Fruit fly (Drosophila melanogaster) whole organism, embryonic: ENCODE measurements around the gene CG17996.

Source experiments
- Atf-2 ChIP-seq: fragments of 200-800 bp; sonication (Bioruptor generic); optimal IDR thresholded peaks from 2 replicates; lab custom pipeline; 2016; ENCODE audit warnings: missing biosample characterization, missing genetic modification characterization
- CG10147 ChIP-seq: fragments of 200-800 bp; sonication (Bioruptor generic); optimal IDR thresholded peaks from 2 replicates; lab custom pipeline; 2019; ENCODE audit warnings: missing biosample characterization, mild to moderate bottlenecking, missing genetic modification characterization, moderate library complexity
- CG11093 ChIP-seq: fragments of 200-800 bp; sonication (Bioruptor generic); IDR thresholded peaks from 3 replicates; pipeline ENCODE4 v1.3.6; 2022; ENCODE audit warnings: missing biosample characterization, missing genetic modification characterization
- CG11696 ChIP-seq: fragments of 200-800 bp; sonication (Bioruptor generic); IDR thresholded peaks from 2 replicates; pipeline ENCODE4 v1.3.6; 2022; ENCODE audit warnings: missing biosample characterization, missing genetic modification characterization
- CG11723 ChIP-seq: fragments of 200-800 bp; sonication (Bioruptor generic); optimal IDR thresholded peaks from 2 replicates; lab custom pipeline; 2017; ENCODE audit warnings: missing biosample characterization, mild to moderate bottlenecking, missing genetic modification characterization
- CG13296 ChIP-seq: fragments of 200-800 bp; sonication (Bioruptor generic); optimal IDR thresholded peaks from 3 replicates; lab custom pipeline; 2018; ENCODE audit warnings: missing biosample characterization, mild to moderate bottlenecking, missing genetic modification characterization
- CG13624 ChIP-seq: fragments of 200-800 bp; sonication (Bioruptor generic); optimal IDR thresholded peaks from 2 replicates; lab custom pipeline; 2016; ENCODE audit warnings: missing biosample characterization, missing genetic modification characterization
- CG14860 ChIP-seq: fragments of 200-800 bp; sonication (Bioruptor generic); IDR thresholded peaks from 3 replicates; pipeline ENCODE4 v1.3.6; 2022; ENCODE audit warnings: missing biosample characterization, missing genetic modification characterization; ENCODE audit not compliant: partially characterized antibody
- CG14965 ChIP-seq: fragments of 200-800 bp; sonication (Bioruptor generic); optimal IDR thresholded peaks from 2 replicates; lab custom pipeline; 2016; ENCODE audit warnings: missing biosample characterization, missing genetic modification characterization, borderline replicate concordance
- CG17186 ChIP-seq: fragments of 200-800 bp; sonication (Bioruptor generic); optimal IDR thresholded peaks from 3 replicates; lab custom pipeline; 2017; ENCODE audit warnings: missing biosample characterization, missing genetic modification reagents, missing genetic modification characterization
- CG17802 ChIP-seq: fragments of 200-800 bp; sonication (Bioruptor generic); optimal IDR thresholded peaks from 2 replicates; lab custom pipeline; 2018; ENCODE audit warnings: missing biosample characterization, mild to moderate bottlenecking, missing genetic modification characterization, moderate library complexity
- CG1792 ChIP-seq: fragments of 200-800 bp; sonication (Bioruptor generic); optimal IDR thresholded peaks from 2 replicates; lab custom pipeline; 2016; ENCODE audit warnings: missing biosample characterization, missing genetic modification characterization
- CG18262 ChIP-seq: fragments of 200-800 bp; optimal IDR thresholded peaks from 3 replicates; lab custom pipeline; 2019; ENCODE audit warnings: missing biosample characterization, mild to moderate bottlenecking, missing genetic modification characterization, moderate library complexity
- CG18764 ChIP-seq: fragments of 200-800 bp; sonication (Bioruptor generic); optimal IDR thresholded peaks from 3 replicates; lab custom pipeline; 2016; ENCODE audit warnings: missing biosample characterization, missing genetic modification characterization
- CG2199 ChIP-seq: fragments of 200-800 bp; sonication (Bioruptor generic); IDR thresholded peaks from 3 replicates; pipeline ENCODE4 v1.3.6; 2022; ENCODE audit warnings: missing biosample characterization, missing genetic modification characterization
- CG2875 ChIP-seq: fragments of 200-800 bp; sonication (Bioruptor generic); optimal IDR thresholded peaks from 2 replicates; lab custom pipeline; 2017; ENCODE audit warnings: missing biosample characterization, mild to moderate bottlenecking, missing genetic modification characterization, missing genetic modification reagents
- CG31441 ChIP-seq: fragments of 200-800 bp; sonication (Bioruptor generic); IDR thresholded peaks from 2 replicates; pipeline ENCODE4 v1.3.6; 2022; ENCODE audit warnings: missing biosample characterization, missing genetic modification characterization
- CG3838 ChIP-seq: fragments of 200-800 bp; sonication (Bioruptor generic); optimal IDR thresholded peaks from 3 replicates; lab custom pipeline; 2016; ENCODE audit warnings: missing biosample characterization, missing genetic modification characterization
- CG42726 ChIP-seq: fragments of 200-800 bp; sonication (Bioruptor generic); IDR thresholded peaks from 2 replicates; pipeline ENCODE4 v1.3.6; 2022; ENCODE audit warnings: missing biosample characterization, missing genetic modification characterization; ENCODE audit not compliant: partially characterized antibody
- CG6175 ChIP-seq: fragments of 200-800 bp; sonication (Bioruptor generic); IDR thresholded peaks from 3 replicates; pipeline ENCODE4 v1.3.6; 2022; ENCODE audit warnings: missing biosample characterization, missing genetic modification characterization
- CG6813 ChIP-seq: fragments of 200-800 bp; sonication (Bioruptor generic); optimal IDR thresholded peaks from 2 replicates; lab custom pipeline; 2017; ENCODE audit warnings: missing biosample characterization, missing genetic modification characterization, mild to moderate bottlenecking, moderate library complexity, missing genetic modification reagents
- CG7271 ChIP-seq: fragments of 200-800 bp; sonication (Bioruptor generic); optimal IDR thresholded peaks from 2 replicates; lab custom pipeline; 2018; ENCODE audit warnings: missing biosample characterization, mild to moderate bottlenecking, missing genetic modification characterization, moderate library complexity
- CG7556 ChIP-seq: fragments of 200-800 bp; sonication (Bioruptor generic); optimal IDR thresholded peaks from 2 replicates; lab custom pipeline; 2017; ENCODE audit warnings: missing biosample characterization, mild to moderate bottlenecking, missing genetic modification characterization
- CG7745 ChIP-seq: fragments of 200-800 bp; sonication (Bioruptor generic); optimal IDR thresholded peaks from 2 replicates; lab custom pipeline; 2018; ENCODE audit warnings: missing biosample characterization, mild to moderate bottlenecking, missing genetic modification characterization, moderate library complexity
- CG8359 ChIP-seq: fragments of 200-800 bp; sonication (Bioruptor generic); optimal IDR thresholded peaks from 2 replicates; lab custom pipeline; 2017; ENCODE audit warnings: missing biosample characterization, mild to moderate bottlenecking, missing genetic modification characterization, borderline replicate concordance
- CG8478 ChIP-seq: fragments of >200 bp; optimal IDR thresholded peaks from 2 replicates; lab custom pipeline; 2018
- CG9932 ChIP-seq: fragments of 200-800 bp; sonication (Bioruptor generic); IDR thresholded peaks from 2 replicates; pipeline ENCODE4 v1.3.6; 2022; ENCODE audit warnings: missing biosample characterization, missing genetic modification characterization
- Dbx ChIP-seq: fragments of 200-800 bp; sonication (Bioruptor generic); IDR thresholded peaks from 3 replicates; pipeline ENCODE4 v1.3.6; 2022; ENCODE audit warnings: missing biosample characterization, missing genetic modification characterization
- Dll ChIP-seq: fragments of 200-800 bp; sonication (Bioruptor generic); IDR thresholded peaks from 4 replicates; pipeline ENCODE4 v1.3.6; 2022; ENCODE audit warnings: missing biosample characterization, missing genetic modification characterization; ENCODE audit not compliant: partially characterized antibody
- Doc3 ChIP-seq: fragments of 200-800 bp; sonication (Bioruptor generic); IDR thresholded peaks from 3 replicates; pipeline ENCODE4 v1.3.6; 2022; ENCODE audit warnings: missing biosample characterization, missing genetic modification characterization; ENCODE audit not compliant: partially characterized antibody
- Ets65A ChIP-seq: fragments of 200-800 bp; sonication (Bioruptor generic); peaks from one replicate; lab custom pipeline; 2016; ENCODE audit warnings: missing biosample characterization, missing genetic modification characterization
- Myb ChIP-seq: fragments of 200-800 bp; sonication (Bioruptor generic); optimal IDR thresholded peaks from 2 replicates; lab custom pipeline; 2016; ENCODE audit warnings: missing biosample characterization, missing genetic modification characterization
- NFAT ChIP-seq: fragments of 200-800 bp; sonication (Bioruptor generic); IDR thresholded peaks from 2 replicates; pipeline ENCODE4 v1.3.6; 2022; ENCODE audit warnings: missing biosample characterization, missing genetic modification characterization
- TFAM ChIP-seq: fragments of 200-800 bp; sonication (Bioruptor generic); optimal IDR thresholded peaks from 2 replicates; lab custom pipeline; 2017; ENCODE audit warnings: missing biosample characterization, missing genetic modification characterization, inconsistent platforms
- ash1 ChIP-seq: fragments of 200-800 bp; sonication (Bioruptor generic); optimal IDR thresholded peaks from 2 replicates; lab custom pipeline; 2018; ENCODE audit warnings: missing biosample characterization, mild to moderate bottlenecking, missing genetic modification characterization
- btn ChIP-seq: fragments of 200-800 bp; sonication (Bioruptor generic); optimal IDR thresholded peaks from 2 replicates; lab custom pipeline; 2016; ENCODE audit warnings: missing biosample characterization, missing genetic modification characterization
- cas ChIP-seq: fragments of 200-800 bp; sonication (Bioruptor generic); IDR thresholded peaks from 2 replicates; pipeline ENCODE4 v1.3.6; 2022; ENCODE audit warnings: missing biosample characterization, missing genetic modification characterization
- caup ChIP-seq: fragments of 200-800 bp; sonication (Bioruptor generic); optimal IDR thresholded peaks from 3 replicates; lab custom pipeline; 2017; ENCODE audit warnings: missing biosample characterization, mild to moderate bottlenecking, missing genetic modification characterization, moderate library complexity; ENCODE audit not compliant: severe bottlenecking
- chm ChIP-seq: fragments of 200-800 bp; sonication (Bioruptor generic); IDR thresholded peaks from 2 replicates; pipeline ENCODE4 v1.3.6; 2022; ENCODE audit warnings: missing biosample characterization, missing genetic modification characterization
- gsb ChIP-seq: fragments of 200-800 bp; sonication (Bioruptor generic); IDR thresholded peaks from 2 replicates; pipeline ENCODE4 v1.3.6; 2022; ENCODE audit warnings: missing biosample characterization, missing genetic modification characterization
- hb ChIP-seq: fragments of 200-800 bp; sonication (Bioruptor generic); IDR thresholded peaks from 3 replicates; pipeline ENCODE4 v1.3.6; 2022; ENCODE audit warnings: missing biosample characterization, missing genetic modification characterization; ENCODE audit not compliant: partially characterized antibody
- hth ChIP-seq: fragments of >200 bp; optimal IDR thresholded peaks from 2 replicates; lab custom pipeline; 2017; ENCODE audit warnings: inconsistent platforms
- insv ChIP-seq, 2 experiments: fragments of 200-800 bp; sonication (Bioruptor generic); optimal IDR thresholded peaks; 3 replicates each; lab custom pipeline; 2016 to 2018; ENCODE audit warnings: missing biosample characterization in 2 of 2, missing genetic modification characterization in 2 of 2
- nerfin-1 ChIP-seq: fragments of 200-800 bp; sonication (Bioruptor generic); optimal IDR thresholded peaks from 3 replicates; lab custom pipeline; 2019; ENCODE audit warnings: missing biosample characterization, mild to moderate bottlenecking, missing genetic modification characterization, moderate library complexity
- rib ChIP-seq: fragments of 200-800 bp; sonication (Bioruptor generic); IDR thresholded peaks from 2 replicates; pipeline ENCODE4 v1.3.6; 2022; ENCODE audit warnings: missing biosample characterization, missing genetic modification characterization
- schlank ChIP-seq: fragments of 200-800 bp; sonication (Bioruptor generic); optimal IDR thresholded peaks from 2 replicates; lab custom pipeline; 2018; ENCODE audit warnings: missing biosample characterization, mild to moderate bottlenecking, missing genetic modification characterization
- scrt ChIP-seq: fragments of 200-800 bp; sonication (Bioruptor generic); optimal IDR thresholded peaks from 2 replicates; lab custom pipeline; 2018; ENCODE audit warnings: missing biosample characterization, mild to moderate bottlenecking, missing genetic modification characterization, moderate library complexity
- slou ChIP-seq: fragments of 200-800 bp; sonication (Bioruptor generic); optimal IDR thresholded peaks from 3 replicates; lab custom pipeline; 2016; ENCODE audit warnings: missing biosample characterization, missing genetic modification characterization
- so ChIP-seq: fragments of 200-800 bp; sonication (Bioruptor generic); IDR thresholded peaks from 3 replicates; pipeline ENCODE4 v1.3.6; 2022; ENCODE audit warnings: missing biosample characterization, missing genetic modification characterization
- stc ChIP-seq: fragments of 200-800 bp; sonication (Bioruptor generic); IDR thresholded peaks from 2 replicates; pipeline ENCODE4 v1.3.6; 2022; ENCODE audit warnings: missing biosample characterization, missing genetic modification characterization
- vvl ChIP-seq: fragments of 200-800 bp; sonication (Bioruptor generic); IDR thresholded peaks from 2 replicates; pipeline ENCODE4 v1.3.6; 2022; ENCODE audit warnings: missing biosample characterization, missing genetic modification characterization
- wek ChIP-seq: fragments of 200-800 bp; sonication (Bioruptor generic); optimal IDR thresholded peaks from 3 replicates; lab custom pipeline; 2018; ENCODE audit warnings: missing biosample characterization, mild to moderate bottlenecking, missing genetic modification characterization, moderate library complexity

Gene CG17996

DNA sequence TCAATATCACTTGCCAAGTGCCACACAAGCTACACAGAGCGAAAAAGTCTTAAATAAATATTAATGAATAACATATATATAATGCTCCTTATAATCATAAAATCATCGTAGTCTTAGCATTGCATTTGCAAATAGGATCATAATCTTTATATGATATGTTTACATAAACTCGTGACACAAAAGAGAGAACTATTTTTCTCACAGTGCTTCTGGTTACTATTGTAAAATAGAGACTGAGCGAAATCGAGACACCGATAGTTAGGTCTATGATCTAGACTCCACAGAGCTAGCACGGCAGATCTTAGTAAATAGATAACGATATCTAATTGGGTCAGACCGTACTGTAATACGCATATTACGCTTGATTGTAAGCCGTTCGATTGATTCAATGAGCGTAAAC, 21.1 kb downstream of the CG17996 start (continued):
- peak; percentile 73 for TF ChIP-seq chm (GFP tag; lab: Robert Waterston, UW)
- TF ChIP-seq slou (GFP tag; lab: Kevin White, UChicago): no peak
- TF ChIP-seq wek (GFP tag; lab: Kevin White, UChicago): no peak
- TF ChIP-seq CG2199 (GFP tag; lab: Robert Waterston, UW): no peak
- TF ChIP-seq Atf-2 (GFP tag; lab: Kevin White, UChicago): no peak
- no peak for TF ChIP-seq CG7745 (tag; lab: Kevin White, UChicago)
- peak; percentile 86 for TF ChIP-seq Ets65A (GFP tag; lab: Kevin White, UChicago)
- TF ChIP-seq CG17186 (GFP tag; lab: Kevin White, UChicago): no peak
- TF ChIP-seq CG6813 (GFP tag; lab: Kevin White, UChicago): no peak
- TF ChIP-seq CG8359 (GFP tag; lab: Kevin White, UChicago): no peak
- no peak for TF ChIP-seq CG14965 (GFP tag; lab: Kevin White, UChicago)
- peak; percentile 74 for TF ChIP-seq CG7556 (GFP tag; lab: Kevin White, UChicago)
- TF ChIP-seq TFAM: no peak
- no peak for TF ChIP-seq scrt (GFP tag; lab: Kevin White, UChicago)
- peak; percentile 86 for TF ChIP-seq vvl (GFP tag; lab: Robert Waterston, UW)
- TF ChIP-seq CG8478 (lab: Kevin White, UChicago): no peak
- no peak for TF ChIP-seq cas (GFP tag; lab: Robert Waterston, UW)
- TF ChIP-seq CG18764: no peak
- peak; percentile 47; the same call in 1 of the 3 replicates for TF ChIP-seq Dbx (GFP tag; lab: Robert Waterston, UW)
- peak; percentile 49 for TF ChIP-seq CG11723 (GFP tag; lab: Kevin White, UChicago)
- no peak for TF ChIP-seq hth (lab: Kevin White, UChicago)
- TF ChIP-seq ash1 (GFP tag; lab: Kevin White, UChicago): no peak
- no peak for TF ChIP-seq Myb (GFP tag; lab: Kevin White, UChicago)
- TF ChIP-seq stc (GFP tag; lab: Robert Waterston, UW): no peak
- no peak for TF ChIP-seq hb (GFP tag; lab: Robert Waterston, UW)
- TF ChIP-seq CG14860 (GFP tag; lab: Robert Waterston, UW): no peak
- TF ChIP-seq btn (GFP tag; lab: Kevin White, UChicago): no peak
- TF ChIP-seq Dll (GFP tag; lab: Robert Waterston, UW): no peak
- peak; percentile 74 for TF ChIP-seq CG9932
- no peak for TF ChIP-seq CG31441 (GFP tag; lab: Robert Waterston, UW)
- TF ChIP-seq gsb (GFP tag; lab: Robert Waterston, UW): no peak
- TF ChIP-seq CG18262 (tag; lab: Kevin White, UChicago): no peak
- no peak for TF ChIP-seq CG11093 (GFP tag; lab: Robert Waterston, UW)
- TF ChIP-seq so (GFP tag; lab: Robert Waterston, UW): peak; percentile 90
- TF ChIP-seq CG11696 (GFP tag; lab: Robert Waterston, UW): no peak
- TF ChIP-seq CG10147 (GFP tag; lab: Kevin White, UChicago): no peak
- TF ChIP-seq CG17802: no peak
- TF ChIP-seq CG13296 (GFP tag; lab: Kevin White, UChicago): no peak
- TF ChIP-seq nerfin-1 (tag; lab: Kevin White, UChicago): no peak
- TF ChIP-seq CG7271 (tag; lab: Kevin White, UChicago): no peak
- TF ChIP-seq CG6175: no peak
- TF ChIP-seq CG1792 (GFP tag; lab: Kevin White, UChicago): peak; percentile 42
- peak; percentile 51 for TF ChIP-seq CG2875 (GFP tag; lab: Kevin White, UChicago)
- no peak for TF ChIP-seq insv (GFP tag; optimal IDR thresholded peaks at IDR 0.05; lab: Kevin White, UChicago)
- peak; percentile 57 for TF ChIP-seq caup (GFP tag; lab: Kevin White, UChicago)
- no peak for TF ChIP-seq Doc3 (GFP tag; lab: Robert Waterston, UW)
- no peak for TF ChIP-seq rib (GFP tag; lab: Robert Waterston, UW)
- TF ChIP-seq CG3838 (GFP tag; lab: Kevin White, UChicago): no peak
- TF ChIP-seq schlank (tag; lab: Kevin White, UChicago): no peak
- TF ChIP-seq CG42726 (GFP tag; lab: Robert Waterston, UW): no peak
- no peak for TF ChIP-seq CG13624 (GFP tag; lab: Kevin White, UChicago)
- no peak for TF ChIP-seq NFAT (GFP tag; lab: Robert Waterston, UW)
